Fruit fly (Drosophila melanogaster): ENCODE data around the gene Kots.

Kots gene

DNA sequence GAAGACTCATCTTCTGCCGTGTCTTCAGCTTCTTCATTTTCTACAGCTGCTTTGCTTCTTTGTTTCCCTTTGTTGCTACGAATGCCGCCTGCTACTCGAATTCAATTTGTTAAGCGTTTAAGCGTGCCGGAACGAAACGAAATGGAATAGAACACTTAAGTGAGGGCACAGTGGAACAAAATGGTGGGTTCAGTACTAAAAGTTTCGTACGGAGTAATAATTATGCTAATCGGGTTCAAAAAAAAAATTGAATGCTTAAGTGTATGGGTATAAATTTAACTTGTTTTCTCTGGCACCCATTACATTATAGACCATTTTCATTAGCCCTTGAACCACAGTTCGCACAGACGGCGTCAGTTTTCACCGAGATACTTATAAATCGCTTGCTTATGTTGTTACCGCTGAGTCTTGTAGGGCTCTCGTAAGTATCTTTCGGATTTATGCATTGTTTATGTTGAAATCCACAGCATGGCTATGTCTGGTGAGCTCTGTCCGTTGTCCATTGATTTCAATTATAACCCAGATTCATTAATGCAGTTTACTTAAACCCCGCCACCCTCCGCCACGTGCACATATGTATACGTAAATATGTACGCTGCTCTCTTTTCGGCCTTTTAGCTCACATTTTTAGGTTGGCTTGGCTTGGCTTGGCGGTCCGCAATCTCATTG is 48.6 kb upstream of the Kots start (continued):
- TF ChIP-seq CG16813 (GFP tag; IDR thresholded peaks at IDR 0.05; ENCODE audit: partially characterized antibody): peak; percentile 56
- peak; percentile 37 for TF ChIP-seq mirr (GFP tag; optimal IDR thresholded peaks at IDR 0.05)
- TF ChIP-seq CG10209 (GFP tag; optimal IDR thresholded peaks at IDR 0.05): peak; percentile 78
- TF ChIP-seq Atf6 (GFP tag; IDR thresholded peaks at IDR 0.05): peak; percentile 94
- peak; percentile 97 for TF ChIP-seq CG11695 (GFP tag; IDR thresholded peaks at IDR 0.05)
- TF ChIP-seq oc (tag; optimal IDR thresholded peaks at IDR 0.05): peak; percentile 63
- peak; percentile 95 for TF ChIP-seq so (GFP tag; IDR thresholded peaks at IDR 0.05)
- TF ChIP-seq CG2202 (tag; optimal IDR thresholded peaks at IDR 0.05): peak; percentile 52
- TF ChIP-seq ems (GFP tag; optimal IDR thresholded peaks at IDR 0.05): peak; percentile 89
- TF ChIP-seq disco-r (GFP tag; optimal IDR thresholded peaks at IDR 0.05): peak; percentile 78
- peak; percentile 92 for TF ChIP-seq Blimp-1 (GFP tag; optimal IDR thresholded peaks at IDR 0.05)
- TF ChIP-seq gt (GFP tag; IDR thresholded peaks at IDR 0.05): peak; percentile 87
- TF ChIP-seq CrebB (tag; optimal IDR thresholded peaks at IDR 0.05): peak; percentile 30
- TF ChIP-seq H2.0 (GFP tag; IDR thresholded peaks at IDR 0.05): peak; percentile 91
- peak; percentile 68 for TF ChIP-seq scrt (GFP tag; optimal IDR thresholded peaks at IDR 0.05)
- TF ChIP-seq CG1602 (GFP tag; optimal IDR thresholded peaks at IDR 0.05): peak; percentile 76
- TF ChIP-seq CG10274 (GFP tag; optimal IDR thresholded peaks at IDR 0.05): peak; percentile 79
- TF ChIP-seq bowl (GFP tag; IDR thresholded peaks at IDR 0.05): peak; percentile 86
- TF ChIP-seq CG7786 (GFP tag; optimal IDR thresholded peaks at IDR 0.05): peak; percentile 67
- peak; percentile 94 for TF ChIP-seq ranshi (GFP tag; IDR thresholded peaks at IDR 0.05)
- peak; percentile 79 for TF ChIP-seq CG2889 (GFP tag; IDR thresholded peaks at IDR 0.05)
- TF ChIP-seq esg (GFP tag; conservative IDR thresholded peaks at IDR 0.05): peak; percentile 93
- peak; percentile 95 for TF ChIP-seq Rx (GFP tag; IDR thresholded peaks at IDR 0.05)
- peak; percentile 86 for TF ChIP-seq kay (GFP tag; optimal IDR thresholded peaks at IDR 0.05)
- TF ChIP-seq fu2 (GFP tag; optimal IDR thresholded peaks at IDR 0.05): no peak
- no peak for TF ChIP-seq CG2129 (GFP tag; IDR thresholded peaks at IDR 0.05; ENCODE audit: partially characterized antibody)
- peak; percentile 90 for TF ChIP-seq Dad (GFP tag; optimal IDR thresholded peaks at IDR 0.05)
- peak; percentile 31 for TF ChIP-seq pho (GFP tag; optimal IDR thresholded peaks at IDR 0.05)
- peak; percentile 11 for TF ChIP-seq CG3995 (GFP tag; optimal IDR thresholded peaks at IDR 0.05)
- peak; percentile 82 for TF ChIP-seq ATbp (GFP tag; optimal IDR thresholded peaks at IDR 0.05)
- TF ChIP-seq nau (GFP tag; optimal IDR thresholded peaks at IDR 0.05): peak; percentile 87
- TF ChIP-seq ci (GFP tag; IDR thresholded peaks at IDR 0.05): peak; percentile 95
- TF ChIP-seq cad (GFP tag; optimal IDR thresholded peaks at IDR 0.05): no peak
- peak; percentile 50 for TF ChIP-seq zfh2 (GFP tag; optimal IDR thresholded peaks at IDR 0.05)
- TF ChIP-seq luna (GFP tag; optimal IDR thresholded peaks at IDR 0.05): peak; percentile 11
- peak; percentile 89 for TF ChIP-seq CG12769 (tag; optimal IDR thresholded peaks at IDR 0.05)
- TF ChIP-seq CG10979 (tag; optimal IDR thresholded peaks at IDR 0.05): peak; percentile 96
- peak; percentile 53 for TF ChIP-seq pros (GFP tag; optimal IDR thresholded peaks at IDR 0.05)
- TF ChIP-seq CG14050 (GFP tag; IDR thresholded peaks at IDR 0.05): peak; percentile 89
- peak; percentile 71 for TF ChIP-seq CG5180 (GFP tag; optimal IDR thresholded peaks at IDR 0.05)
- peak; percentile 85 for TF ChIP-seq CG10565 (GFP tag; optimal IDR thresholded peaks at IDR 0.05)
- peak; percentile 94 for TF ChIP-seq CG33213 (GFP tag; optimal IDR thresholded peaks at IDR 0.05)
- peak; percentile 99 for TF ChIP-seq Med (GFP tag)
- no peak; the same call in 1 of the 2 replicates for TF ChIP-seq inv (GFP tag; IDR thresholded peaks at IDR 0.05; ENCODE audit: partially characterized antibody)
- peak; percentile 98 for TF ChIP-seq sens (GFP tag)
- TF ChIP-seq sna (GFP tag; IDR thresholded peaks at IDR 0.05; ENCODE audit: partially characterized antibody): peak; percentile 51; the same call in 1 of the 2 replicates
- TF ChIP-seq lbe (GFP tag; optimal IDR thresholded peaks at IDR 0.05): peak; percentile 81
- TF ChIP-seq crol (GFP tag; IDR thresholded peaks at IDR 0.05): peak; percentile 65
- TF ChIP-seq fru (optimal IDR thresholded peaks at IDR 0.05): no peak
- peak; percentile 74 for TF ChIP-seq Ravus (GFP tag; IDR thresholded peaks at IDR 0.05)
